Fruit fly (Drosophila melanogaster) whole organism, embryonic: ENCODE results near the gene Ldh.

Source experiments
- B-H1 ChIP-seq: fragments of 200-800 bp; sonication (Bioruptor generic); IDR thresholded peaks from 3 replicates; pipeline ENCODE4 v1.3.6; 2022; ENCODE audit warnings: missing biosample characterization, missing genetic modification characterization
- B-H2 ChIP-seq: fragments of 200-800 bp; sonication (Bioruptor generic); optimal IDR thresholded peaks from 2 replicates; lab custom pipeline; 2018; ENCODE audit warnings: missing biosample characterization, mild to moderate bottlenecking, missing genetic modification characterization
- CG11247 ChIP-seq: fragments of 200-800 bp; sonication (Bioruptor generic); IDR thresholded peaks from 2 replicates; pipeline ENCODE4 v1.3.6; 2022; ENCODE audit warnings: missing biosample characterization, missing genetic modification characterization
- CG11398 ChIP-seq: fragments of 200-800 bp; sonication (Bioruptor generic); optimal IDR thresholded peaks from 2 replicates; lab custom pipeline; 2016; ENCODE audit warnings: missing biosample characterization, missing genetic modification characterization
- CG11696 ChIP-seq: fragments of 200-800 bp; sonication (Bioruptor generic); IDR thresholded peaks from 2 replicates; pipeline ENCODE4 v1.3.6; 2022; ENCODE audit warnings: missing biosample characterization, missing genetic modification characterization
- CG12769 ChIP-seq: fragments of 200-800 bp; sonication (Bioruptor generic); optimal IDR thresholded peaks from 2 replicates; lab custom pipeline; 2019; ENCODE audit warnings: missing biosample characterization, mild to moderate bottlenecking, missing genetic modification characterization, moderate library complexity
- CG13424 ChIP-seq: fragments of 200-800 bp; sonication (Bioruptor generic); optimal IDR thresholded peaks from 2 replicates; lab custom pipeline; 2019; ENCODE audit warnings: missing biosample characterization, mild to moderate bottlenecking, missing genetic modification characterization, moderate library complexity
- CG14710 ChIP-seq: fragments of 200-800 bp; sonication (Bioruptor generic); optimal IDR thresholded peaks from 3 replicates; lab custom pipeline; 2019; ENCODE audit warnings: missing biosample characterization, mild to moderate bottlenecking, missing genetic modification characterization, moderate library complexity
- CG14860 ChIP-seq: fragments of 200-800 bp; sonication (Bioruptor generic); IDR thresholded peaks from 3 replicates; pipeline ENCODE4 v1.3.6; 2022; ENCODE audit warnings: missing biosample characterization, missing genetic modification characterization; ENCODE audit not compliant: partially characterized antibody
- CG18476 ChIP-seq: fragments of 200-800 bp; sonication (Bioruptor generic); optimal IDR thresholded peaks from 2 replicates; lab custom pipeline; 2016; ENCODE audit warnings: missing biosample characterization, mild to moderate bottlenecking, missing genetic modification characterization
- CG2678 ChIP-seq: fragments of 200-800 bp; sonication (Bioruptor generic); optimal IDR thresholded peaks from 3 replicates; lab custom pipeline; 2019; ENCODE audit warnings: missing biosample characterization, mild to moderate bottlenecking, missing genetic modification characterization, moderate library complexity
- CG34224 ChIP-seq: fragments of 200-800 bp; sonication (Bioruptor generic); IDR thresholded peaks from 3 replicates; pipeline ENCODE4 v1.3.6; 2022; ENCODE audit warnings: missing biosample characterization, missing genetic modification characterization; ENCODE audit not compliant: partially characterized antibody
- CG3726 ChIP-seq: fragments of 200-800 bp; sonication (Bioruptor generic); IDR thresholded peaks from 3 replicates; pipeline ENCODE4, ENCODE4 v1.3.6; 2022; ENCODE audit warnings: missing biosample characterization, missing genetic modification characterization
- CG4617 ChIP-seq: fragments of 200-800 bp; sonication (Bioruptor generic); optimal IDR thresholded peaks from 3 replicates; lab custom pipeline; 2016; ENCODE audit warnings: missing biosample characterization, missing genetic modification characterization, borderline replicate concordance
- CG4730 ChIP-seq: fragments of 200-800 bp; sonication (Bioruptor generic); IDR thresholded peaks from 2 replicates; pipeline ENCODE4 v1.3.6; 2022; ENCODE audit warnings: missing biosample characterization, missing genetic modification characterization
- CG4854 ChIP-seq: fragments of 200-800 bp; sonication (Bioruptor generic); optimal IDR thresholded peaks from 2 replicates; lab custom pipeline; 2016; ENCODE audit warnings: missing biosample characterization, missing genetic modification characterization, inconsistent platforms
- CG6654 ChIP-seq: fragments of 200-800 bp; sonication (Bioruptor generic); optimal IDR thresholded peaks from 2 replicates; lab custom pipeline; 2017; ENCODE audit warnings: missing biosample characterization, mild to moderate bottlenecking, missing genetic modification characterization
- CG8388 ChIP-seq: fragments of 200-800 bp; sonication (Bioruptor generic); optimal IDR thresholded peaks from 2 replicates; lab custom pipeline; 2019; ENCODE audit warnings: missing biosample characterization, mild to moderate bottlenecking, missing genetic modification characterization, moderate library complexity
- CoRest ChIP-seq: fragments of 200-800 bp; sonication (Bioruptor generic); optimal IDR thresholded peaks from 3 replicates; lab custom pipeline; 2018; ENCODE audit warnings: missing biosample characterization, mild to moderate bottlenecking, missing genetic modification characterization, moderate library complexity
- D19A ChIP-seq: fragments of 200-800 bp; optimal IDR thresholded peaks from 3 replicates; lab custom pipeline; 2019; ENCODE audit warnings: missing biosample characterization, mild to moderate bottlenecking, missing genetic modification characterization, moderate library complexity
- Dfd ChIP-seq, 2 experiments: fragments of >200 bp; optimal IDR thresholded peaks; 2 replicates each; lab custom pipeline; 2017; ENCODE audit warnings: missing biosample characterization in 2 of 2, missing genetic modification characterization in 2 of 2
- E2f2 ChIP-seq: fragments of 200-800 bp; sonication (Bioruptor generic); IDR thresholded peaks from 2 replicates; pipeline ENCODE4 v1.3.6; 2022; ENCODE audit warnings: missing biosample characterization, missing genetic modification characterization
- Ets97D ChIP-seq: fragments of 200-800 bp; sonication (Bioruptor generic); optimal IDR thresholded peaks from 3 replicates; lab custom pipeline; 2016; ENCODE audit warnings: missing biosample characterization, missing genetic modification characterization
- H15 ChIP-seq: fragments of 200-800 bp; sonication (Bioruptor generic); IDR thresholded peaks from 3 replicates; pipeline ENCODE4 v1.3.6; 2022; ENCODE audit warnings: missing biosample characterization, missing genetic modification characterization
- Nf-YB ChIP-seq: fragments of 200-800 bp; sonication (Bioruptor generic); optimal IDR thresholded peaks from 3 replicates; lab custom pipeline; 2019; ENCODE audit warnings: missing biosample characterization, mild to moderate bottlenecking, missing genetic modification characterization, moderate library complexity
- Poxn ChIP-seq: fragments of 200-800 bp; sonication (Bioruptor generic); IDR thresholded peaks from 2 replicates; pipeline ENCODE4 v1.3.6; 2022; ENCODE audit warnings: missing biosample characterization, missing genetic modification characterization
- Ravus ChIP-seq: fragments of 200-800 bp; sonication (Bioruptor generic); IDR thresholded peaks from 2 replicates; pipeline ENCODE4 v1.3.6; 2022; ENCODE audit warnings: missing biosample characterization, missing genetic modification characterization
- Sin3A ChIP-seq: fragments of >200 bp; optimal IDR thresholded peaks from 2 replicates; lab custom pipeline; 2018
- Sox102F ChIP-seq: fragments of 200-800 bp; sonication (Bioruptor generic); optimal IDR thresholded peaks from 2 replicates; lab custom pipeline; 2018; ENCODE audit warnings: missing biosample characterization, mild to moderate bottlenecking, missing genetic modification characterization, moderate library complexity
- Sry-β ChIP-seq: fragments of 200-800 bp; sonication (Bioruptor generic); optimal IDR thresholded peaks from 2 replicates; lab custom pipeline; 2018; ENCODE audit warnings: missing biosample characterization, mild to moderate bottlenecking, missing genetic modification characterization, moderate library complexity
- Trl ChIP-seq, 3 experiments: fragments of >200 bp in 2 of 3; fragments of 200-800 bp in 1 of 3; sonication (Bioruptor generic) in 1 of 3; optimal IDR thresholded peaks; 2 replicates in 1 of 3; 3 replicates in 2 of 3; lab custom pipeline; 2016 to 2017; ENCODE audit warnings: missing biosample characterization in 1 of 3, missing genetic modification characterization in 1 of 3
- amos ChIP-seq: fragments of 200-800 bp; sonication (Bioruptor generic); IDR thresholded peaks from 2 replicates; pipeline ENCODE4 v1.3.6; 2022; ENCODE audit warnings: missing biosample characterization, missing genetic modification characterization; ENCODE audit not compliant: partially characterized antibody
- ase ChIP-seq: fragments of 200-800 bp; sonication (Bioruptor generic); IDR thresholded peaks from 3 replicates; pipeline ENCODE4 v1.3.6; 2022; ENCODE audit warnings: missing biosample characterization, missing genetic modification characterization
- bsh ChIP-seq, 2 experiments: fragments of 200-800 bp; sonication (Bioruptor generic); optimal IDR thresholded peaks; 2 replicates each; lab custom pipeline; 2017 to 2018; ENCODE audit warnings: mild to moderate bottlenecking in 2 of 2, missing biosample characterization in 2 of 2, missing genetic modification characterization in 2 of 2, moderate library complexity in 1 of 2
- cad ChIP-seq: fragments of >200 bp; optimal IDR thresholded peaks from 2 replicates; lab custom pipeline; 2017; ENCODE audit warnings: missing biosample characterization, missing genetic modification characterization
- croc ChIP-seq: fragments of 200-800 bp; sonication (Bioruptor generic); conservative IDR thresholded peaks from 3 replicates; pipeline ENCODE4 v1.3.6; 2022; ENCODE audit warnings: missing biosample characterization, missing genetic modification characterization
- eve ChIP-seq, 2 experiments: fragments of >200 bp; optimal IDR thresholded peaks; 2 replicates each; lab custom pipeline; 2017; ENCODE audit warnings: missing biosample characterization in 2 of 2, missing genetic modification characterization in 2 of 2
- ham ChIP-seq: fragments of 200-800 bp; sonication (Bioruptor generic); IDR thresholded peaks from 2 replicates; pipeline ENCODE4 v1.3.6; 2022; ENCODE audit warnings: missing biosample characterization, missing genetic modification characterization
- ind ChIP-seq: fragments of 200-800 bp; sonication (Bioruptor generic); optimal IDR thresholded peaks from 3 replicates; lab custom pipeline; 2016; ENCODE audit warnings: missing biosample characterization, missing genetic modification characterization
- insv ChIP-seq, 2 experiments: fragments of 200-800 bp; sonication (Bioruptor generic); optimal IDR thresholded peaks; 3 replicates each; lab custom pipeline; 2016 to 2018; ENCODE audit warnings: missing biosample characterization in 2 of 2, missing genetic modification characterization in 2 of 2
- lab ChIP-seq: fragments of 200-800 bp; sonication (Bioruptor generic); optimal IDR thresholded peaks from 3 replicates; lab custom pipeline; 2017; ENCODE audit warnings: missing biosample characterization, missing genetic modification characterization, mild to moderate bottlenecking, moderate library complexity, missing genetic modification reagents
- mam ChIP-seq: fragments of 200-800 bp; sonication (Bioruptor generic); optimal IDR thresholded peaks from 3 replicates; lab custom pipeline; 2016; ENCODE audit warnings: missing biosample characterization, missing genetic modification characterization
- psq ChIP-seq: fragments of 200-800 bp; sonication (Bioruptor generic); optimal IDR thresholded peaks from 2 replicates; lab custom pipeline; 2017; ENCODE audit warnings: missing biosample characterization, missing genetic modification characterization
- repo ChIP-seq: fragments of 200-800 bp; sonication (Bioruptor generic); optimal IDR thresholded peaks from 2 replicates; lab custom pipeline; 2016; ENCODE audit warnings: missing biosample characterization, missing genetic modification characterization
- sd ChIP-seq: fragments of 200-800 bp; sonication (Bioruptor generic); optimal IDR thresholded peaks from 3 replicates; lab custom pipeline; 2018; ENCODE audit warnings: missing biosample characterization, mild to moderate bottlenecking, missing genetic modification characterization, moderate library complexity
- ttk ChIP-seq: fragments of 200-800 bp; sonication (Bioruptor generic); IDR thresholded peaks from 2 replicates; pipeline ENCODE4 v2.1.2; 2022; ENCODE audit warnings: missing biosample characterization, missing genetic modification characterization
- vnd ChIP-seq: fragments of 200-800 bp; sonication (Bioruptor generic); IDR thresholded peaks from 3 replicates; pipeline ENCODE4 v1.3.6; 2022; ENCODE audit warnings: missing biosample characterization, missing genetic modification characterization; ENCODE audit not compliant: partially characterized antibody
- zf30C ChIP-seq: fragments of 200-800 bp; sonication (Bioruptor generic); optimal IDR thresholded peaks from 3 replicates; lab custom pipeline; 2018; ENCODE audit warnings: missing biosample characterization, mild to moderate bottlenecking, missing genetic modification characterization

Ldh gene

dm6 chr3L:6256408-6257188, 5.9 kb downstream of the Ldh start, which contains the start of gene Best2 (continued):
- TF ChIP-seq CG4854 (GFP tag; lab: Kevin White, UChicago) (peak; percentile 66), ase (peak; percentile 87), Ets97D (GFP tag; lab: Kevin White, UChicago) (peak; percentile 28), Ravus (GFP tag; lab: Robert Waterston, UW) (peak; percentile 66), CG14860 (no peak), CG4617 (GFP tag; lab: Kevin White, UChicago) (peak; percentile 35), B-H2 (peak; percentile 76), D19A (tag; lab: Kevin White, UChicago) (peak; percentile 82), ttk (GFP tag; lab: Robert Waterston, UW) (peak; percentile 90), Sry-β (GFP tag; lab: Kevin White, UChicago) (no peak), H15 (GFP tag; lab: Robert Waterston, UW) (peak; percentile 87), amos (GFP tag; lab: Robert Waterston, UW) (peak; percentile 34; the same call in 1 of the 2 replicates), CG14710 (tag; lab: Kevin White, UChicago) (peak; percentile 81), croc (peak; percentile 92), CG34224 (no peak), Trl (optimal IDR thresholded peaks at IDR 0.05; lab: Kevin White, UChicago) (peak; percentile 49 to 70), Trl (GFP tag; optimal IDR thresholded peaks at IDR 0.05; lab: Kevin White, UChicago) (peak; percentile 73), E2f2 (GFP tag; lab: Robert Waterston, UW) (peak; percentile 76), mam (GFP tag; lab: Kevin White, UChicago) (peak; percentile 79), CG11696 (peak; percentile 63; the same call in 1 of the 2 replicates), CG8388 (peak; percentile 85), CG13424 (tag; lab: Kevin White, UChicago) (peak; percentile 95), insv (GFP tag; optimal IDR thresholded peaks at IDR 0.05; lab: Kevin White, UChicago) (peak in 1 of 2 experiments; percentile 35), eve (GFP tag; optimal IDR thresholded peaks at IDR 0.05; lab: Kevin White, UChicago) (peak in 1 of 2 experiments; percentile 91), CG11398 (GFP tag; lab: Kevin White, UChicago) (peak; percentile 51), psq (GFP tag; lab: Kevin White, UChicago) (no peak), Dfd (GFP tag; optimal IDR thresholded peaks at IDR 0.05; lab: Kevin White, UChicago) (no peak), Nf-YB (GFP tag; lab: Kevin White, UChicago) (peak; percentile 69), Sox102F (peak; percentile 81), bsh (GFP tag; optimal IDR thresholded peaks at IDR 0.05; lab: Kevin White, UChicago) (peak; percentile 78 to 79), Sin3A (lab: Kevin White, UChicago) (no peak), CG18476 (GFP tag; lab: Kevin White, UChicago) (peak; percentile 76), CG12769 (tag; lab: Kevin White, UChicago) (peak; percentile 56), CoRest (tag; lab: Kevin White, UChicago) (peak; percentile 94), sd (tag; lab: Kevin White, UChicago) (peak; percentile 55), ham (GFP tag; lab: Robert Waterston, UW) (peak; percentile 76; the same call in 1 of the 2 replicates), CG4730 (GFP tag; lab: Robert Waterston, UW) (peak; percentile 84), zf30C (no peak), CG11247 (GFP tag; lab: Robert Waterston, UW) (peak; percentile 83), CG6654 (GFP tag; lab: Kevin White, UChicago) (peak; percentile 48), cad (GFP tag; lab: Kevin White, UChicago) (no peak), CG3726 (GFP tag; lab: Robert Waterston, UW) (peak; percentile 54; the same call in 1 of the 3 replicates), Poxn (GFP tag; lab: Robert Waterston, UW) (peak; percentile 77), vnd (no peak), lab (GFP tag; lab: Kevin White, UChicago) (peak; percentile 88), ind (peak; percentile 85), CG2678 (tag; lab: Kevin White, UChicago) (peak; percentile 94), B-H1 (peak; percentile 90), repo (no peak)
